Worm (Caenorhabditis elegans): ENCODE results near the gene K10G6.9.
A peak's percentile ranks its signal among the peaks of the same experiment; 100 is the strongest.

K10G6.9 gene

DNA sequence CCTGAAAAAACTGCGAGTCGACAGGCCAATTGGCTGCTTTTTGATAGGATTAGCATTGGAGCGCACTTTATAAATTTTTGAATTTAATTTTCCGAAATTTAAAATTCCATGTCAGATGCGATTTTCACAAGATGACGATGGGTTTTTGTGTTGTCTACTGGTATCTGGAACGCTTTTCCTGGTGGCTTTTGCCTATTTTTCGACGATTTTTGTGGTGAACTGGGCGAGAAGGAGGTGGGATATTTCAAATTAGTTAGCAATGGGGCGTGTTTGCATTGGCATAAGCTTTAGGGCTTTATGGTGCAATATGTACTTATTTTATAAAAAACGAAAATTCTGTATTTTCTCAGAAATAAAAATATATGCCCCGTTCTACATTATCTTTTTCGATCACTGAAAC, at the start of gene K10G6.9:
TSS of gene K10G6.9 (plus strand) at position 110 of the 400 bp plus-strand sequence.
- no peak for TF ChIP-seq efl-1 (optimal IDR thresholded peaks at IDR 0.05)
- TF ChIP-seq efl-1 (GFP tag; optimal IDR thresholded peaks at IDR 0.05 in 1 of 2): peak in 1 of 2 experiments; percentile 3
- no peak for TF ChIP-seq rnt-1 (tag; optimal IDR thresholded peaks at IDR 0.05)
- peak; percentile 16 for TF ChIP-seq aly-2 (tag; optimal IDR thresholded peaks at IDR 0.05)

DNA sequence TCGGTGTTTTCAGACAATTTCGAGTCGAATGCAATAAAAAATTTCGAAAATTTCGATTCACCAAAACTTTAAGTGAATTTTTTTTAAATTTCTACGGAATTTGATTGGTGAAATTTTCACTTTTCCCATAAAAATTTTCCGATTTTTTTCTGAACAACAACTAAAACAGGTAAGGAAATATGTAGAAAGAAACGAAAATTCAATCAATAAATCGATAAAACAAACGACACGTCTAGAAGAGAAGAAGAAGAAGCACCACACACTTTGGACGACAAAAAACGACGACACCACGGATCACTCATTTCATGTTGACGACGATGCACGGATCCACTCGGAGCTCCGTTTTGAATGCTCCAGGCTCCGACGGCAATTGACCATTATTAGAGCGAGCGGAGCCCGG, 49.4 kb upstream of the K10G6.9 start:
- TF ChIP-seq nhr-76 (tag; optimal IDR thresholded peaks at IDR 0.05): no peak
- no peak for TF ChIP-seq vab-15 (tag; optimal IDR thresholded peaks at IDR 0.05)
- TF ChIP-seq lin-39 (tag; optimal IDR thresholded peaks at IDR 0.05): no peak
- TF ChIP-seq ets-5 (GFP tag; IDR thresholded peaks at IDR 0.05): no peak
- no peak for TF ChIP-seq irx-1 (tag; optimal IDR thresholded peaks at IDR 0.05)
- no peak for TF ChIP-seq isw-1 (GFP tag; IDR thresholded peaks at IDR 0.05)
- no peak for TF ChIP-seq nhr-84 (tag; optimal IDR thresholded peaks at IDR 0.05)
- TF ChIP-seq zip-4 (GFP tag; optimal IDR thresholded peaks at IDR 0.05): no peak
- no peak for TF ChIP-seq snpc-4 (tag; optimal IDR thresholded peaks at IDR 0.05)
- TF ChIP-seq mdl-1 (tag; optimal IDR thresholded peaks at IDR 0.05): no peak
- no peak for TF ChIP-seq lsy-2 (tag; optimal IDR thresholded peaks at IDR 0.05)
- no peak for TF ChIP-seq elt-3 (tag; optimal IDR thresholded peaks at IDR 0.05)
- no peak for TF ChIP-seq swsn-7 (tag; optimal IDR thresholded peaks at IDR 0.05)
- no peak for TF ChIP-seq lir-3 (tag; optimal IDR thresholded peaks at IDR 0.05; ENCODE audit: poor library complexity)
- no peak for TF ChIP-seq dsc-1 (tag; optimal IDR thresholded peaks at IDR 0.05)
- TF ChIP-seq fkh-8 (tag; optimal IDR thresholded peaks at IDR 0.05): no peak
- no peak for TF ChIP-seq xbp-1 (tag; optimal IDR thresholded peaks at IDR 0.05)

DNA sequence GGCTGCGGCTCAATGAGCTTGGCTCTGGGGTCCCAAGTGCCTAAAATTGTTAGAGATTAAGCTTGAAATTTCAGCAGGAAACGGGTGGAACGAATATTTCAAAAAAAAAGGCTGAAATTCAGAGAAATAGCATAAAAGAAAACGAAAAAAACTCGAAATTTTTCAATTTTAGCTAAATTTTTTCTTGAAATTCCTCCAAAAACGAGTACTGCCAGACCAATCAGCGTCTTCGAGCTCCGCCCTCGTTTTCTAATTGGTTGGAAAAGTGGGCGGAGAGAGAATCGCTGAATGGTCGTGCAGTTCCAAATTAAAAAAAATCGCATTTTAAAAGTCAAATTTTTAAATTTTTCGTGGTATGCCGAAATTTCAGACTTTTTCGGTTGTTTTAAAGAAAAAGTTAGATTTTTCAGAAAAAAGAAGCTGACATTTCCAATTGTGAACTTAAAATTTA, 44.1 kb upstream of the K10G6.9 start, which contains the start of gene plpp-1.1:
TSS of gene plpp-1.1 (minus strand) at position 51 of the 451 bp plus-strand sequence.
- TF ChIP-seq fkh-10 (GFP tag; optimal IDR thresholded peaks at IDR 0.05) (no peak), efl-3 (GFP tag; optimal IDR thresholded peaks at IDR 0.05) (no peak), nhr-85 (tag) (no peak), ceh-63 (GFP tag; optimal IDR thresholded peaks at IDR 0.05) (no peak), ces-1 (GFP tag; optimal IDR thresholded peaks at IDR 0.05) (no peak)

DNA sequence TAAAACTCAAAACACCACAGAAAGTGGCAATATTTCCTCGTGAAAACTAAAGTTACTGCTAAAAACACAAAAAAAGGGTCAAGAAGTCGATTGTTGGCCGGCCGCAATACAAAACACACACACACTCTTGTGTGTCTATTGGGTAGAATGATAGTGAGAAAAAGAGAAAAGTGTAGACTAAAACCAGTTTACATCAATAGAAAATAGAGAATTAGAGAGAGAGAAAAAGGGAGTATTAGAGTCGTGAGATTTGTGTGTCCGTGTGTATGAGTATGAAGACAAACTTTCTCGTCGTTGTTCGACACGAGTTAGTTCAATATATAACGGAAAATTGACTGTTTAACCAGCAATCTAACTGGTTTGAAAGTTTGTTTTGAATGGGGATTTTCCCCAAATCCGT, 42.6 kb upstream of the K10G6.9 start:
- TF ChIP-seq efl-1 (optimal IDR thresholded peaks at IDR 0.05) (peak; percentile 6 to 36), efl-1 (GFP tag; optimal IDR thresholded peaks at IDR 0.05 in 1 of 2) (peak; percentile 7 to 81), C16A3.4 (tag; optimal IDR thresholded peaks at IDR 0.05) (peak; percentile 38), elt-3 (tag; optimal IDR thresholded peaks at IDR 0.05) (peak in 2 of 6 experiments; percentile 9 to 33), nhr-19 (GFP tag; conservative IDR thresholded peaks at IDR 0.05) (peak; percentile 19; the same call in 1 of the 2 replicates), nhr-20 (tag; optimal IDR thresholded peaks at IDR 0.05) (peak; percentile 61), grh-1 (GFP tag; IDR thresholded peaks at IDR 0.05) (peak; percentile 85), nhr-77 (tag; optimal IDR thresholded peaks at IDR 0.05) (peak; percentile 33), lin-14 (GFP tag; optimal IDR thresholded peaks at IDR 0.05) (peak; percentile 84), lin-35 (GFP tag; optimal IDR thresholded peaks at IDR 0.05) (peak; percentile 10 to 69), nhr-71 (tag; optimal IDR thresholded peaks at IDR 0.05) (peak; percentile 60), mep-1 (tag; optimal IDR thresholded peaks at IDR 0.05) (peak; percentile 54), dpl-1 (GFP tag; optimal IDR thresholded peaks at IDR 0.05) (peak in 2 of 3 experiments; percentile 26 to 48), vab-15 (tag; optimal IDR thresholded peaks at IDR 0.05) (no peak), Y116A8C.19 (tag; optimal IDR thresholded peaks at IDR 0.05; ENCODE audit: borderline replicate concordance) (no peak), blmp-1 (tag; optimal IDR thresholded peaks at IDR 0.05) (peak; percentile 80), nhr-12 (tag; optimal IDR thresholded peaks at IDR 0.05) (no peak), ceh-82 (tag; optimal IDR thresholded peaks at IDR 0.05) (peak in 1 of 3 experiments; percentile 6), mef-2 (tag; optimal IDR thresholded peaks at IDR 0.05) (no peak), zip-4 (GFP tag; optimal IDR thresholded peaks at IDR 0.05) (no peak), nhr-11 (tag; optimal IDR thresholded peaks at IDR 0.05) (no peak), nhr-85 (tag) (peak; percentile 58), tbx-2 (tag; optimal IDR thresholded peaks at IDR 0.05) (peak; percentile 47), skn-1 (tag; optimal IDR thresholded peaks at IDR 0.05) (peak; percentile 41), lsy-2 (tag; optimal IDR thresholded peaks at IDR 0.05) (peak; percentile 7 to 61), nhr-237 (tag; optimal IDR thresholded peaks at IDR 0.05) (peak; percentile 3), nhr-90 (tag; optimal IDR thresholded peaks at IDR 0.05; ENCODE audit: poor library complexity) (peak; percentile 12), sptf-1 (tag; optimal IDR thresholded peaks at IDR 0.05) (no peak), snu-23 (GFP tag; optimal IDR thresholded peaks at IDR 0.05) (peak; percentile 71)

Measured in whole organism, L1 larva.